Fruit fly (Drosophila melanogaster) whole organism, prepupa: ENCODE results near the gene CG15914.
A peak's percentile ranks its signal among the peaks of the same experiment; 100 is the strongest.

Experiments used
- Blimp-1 ChIP-seq: fragments of 200-800 bp; sonication (Bioruptor generic); optimal IDR thresholded peaks from 3 replicates; lab custom pipeline; 2017; ENCODE audit warnings: missing biosample characterization, missing genetic modification characterization, mild to moderate bottlenecking, moderate library complexity, missing genetic modification reagents
- CG11762 ChIP-seq: fragments of 200-800 bp; sonication (Bioruptor generic); optimal IDR thresholded peaks from 3 replicates; lab custom pipeline; 2016; ENCODE audit warnings: missing biosample characterization, missing genetic modification characterization; ENCODE audit not compliant: insufficient read depth
- CG1621 ChIP-seq: fragments of 200-800 bp; sonication (Bioruptor generic); optimal IDR thresholded peaks from 3 replicates; lab custom pipeline; 2018; ENCODE audit warnings: missing biosample characterization, mild to moderate bottlenecking, missing genetic modification characterization
- CG31627 ChIP-seq: fragments of 200-800 bp; sonication (Bioruptor generic); optimal IDR thresholded peaks from 3 replicates; lab custom pipeline; 2016; ENCODE audit warnings: missing biosample characterization, missing genetic modification characterization
- Eip75B ChIP-seq: fragments of 200-800 bp; sonication (Bioruptor generic); optimal IDR thresholded peaks from 3 replicates; lab custom pipeline; 2016; ENCODE audit warnings: missing biosample characterization, missing genetic modification characterization
- Eip78C ChIP-seq: fragments of 200-800 bp; sonication (Bioruptor generic); peaks from one replicate; lab custom pipeline; 2016; ENCODE audit warnings: missing biosample characterization, missing genetic modification characterization
- Hr38 ChIP-seq: sonication (Bioruptor generic); optimal IDR thresholded peaks from 2 replicates; lab custom pipeline; 2016; ENCODE audit warnings: missing biosample characterization, missing genetic modification characterization
- Lpt ChIP-seq: fragments of 200-800 bp; sonication (Bioruptor generic); optimal IDR thresholded peaks from 3 replicates; lab custom pipeline; 2016; ENCODE audit warnings: missing biosample characterization, missing genetic modification characterization
- Sox102F ChIP-seq: fragments of 200-800 bp; sonication (Bioruptor generic); optimal IDR thresholded peaks from 2 replicates; lab custom pipeline; 2016; ENCODE audit warnings: missing biosample characterization, mild to moderate bottlenecking, missing genetic modification characterization
- achi ChIP-seq: fragments of 200-800 bp; sonication (Bioruptor generic); optimal IDR thresholded peaks from 3 replicates; lab custom pipeline; 2016; ENCODE audit warnings: missing biosample characterization, missing genetic modification characterization
- fd59A ChIP-seq: fragments of 200-800 bp; sonication (Bioruptor generic); optimal IDR thresholded peaks from 2 replicates; lab custom pipeline; 2017; ENCODE audit warnings: missing biosample characterization, mild to moderate bottlenecking, missing genetic modification characterization, missing genetic modification reagents
- fkh ChIP-seq: fragments of 200-800 bp; sonication (Bioruptor generic); optimal IDR thresholded peaks from 3 replicates; lab custom pipeline; 2017; ENCODE audit warnings: missing biosample characterization, mild to moderate bottlenecking, missing genetic modification characterization, moderate library complexity
- pdm3 ChIP-seq: fragments of 200-800 bp; sonication (Bioruptor generic); optimal IDR thresholded peaks from 3 replicates; lab custom pipeline; 2016; ENCODE audit warnings: missing biosample characterization, missing genetic modification characterization
- ss ChIP-seq, 2 experiments: fragments of 200-800 bp; sonication (Bioruptor generic); optimal IDR thresholded peaks; 2 replicates in 1 of 2; 3 replicates in 1 of 2; lab custom pipeline; 2017 to 2018; ENCODE audit warnings: mild to moderate bottlenecking in 2 of 2, missing biosample characterization in 2 of 2, missing genetic modification characterization in 2 of 2, moderate library complexity in 1 of 2

dm6 chrX:15857601-15858284 is 4.5 kb downstream of the CG15914 start, which contains the start of the genes CG46440 and Myb:
- TF ChIP-seq Hr38 (GFP tag; lab: Kevin White, UChicago) (no peak), fkh (GFP tag; lab: Kevin White, UChicago) (no peak), Sox102F (GFP tag; lab: Kevin White, UChicago) (no peak), achi (GFP tag; lab: Kevin White, UChicago) (no peak), CG11762 (GFP tag; lab: Kevin White, UChicago) (no peak), pdm3 (GFP tag; lab: Kevin White, UChicago) (no peak), Eip78C (GFP tag; lab: Kevin White, UChicago) (peak; percentile 1), ss (GFP tag; optimal IDR thresholded peaks at IDR 0.05; lab: Kevin White, UChicago) (no peak), CG31627 (no peak), fd59A (no peak), Eip75B (GFP tag; lab: Kevin White, UChicago) (no peak), Blimp-1 (GFP tag; lab: Kevin White, UChicago) (no peak), CG1621 (tag; lab: Kevin White, UChicago) (no peak), Lpt (GFP tag; lab: Kevin White, UChicago) (no peak)
